Worm (Caenorhabditis elegans) whole organism, late embryonic: ENCODE measurements around the gene F54C9.14.

Experiments used
- F13H6.1 ChIP-seq: sonication (generic microtip); optimal IDR thresholded peaks from 2 replicates; lab custom pipeline; 2016; ENCODE audit warnings: missing genetic modification characterization, missing compliant biosample characterization
- ceh-30 ChIP-seq: fragments of 150-350 bp; optimal IDR thresholded peaks from 2 replicates; lab custom pipeline; 2014; ENCODE audit warnings: missing biosample characterization, missing genetic modification characterization
- hlh-13 ChIP-seq: fragments of 200-800 bp; sonication (Bioruptor generic); optimal IDR thresholded peaks from 2 replicates; lab custom pipeline; 2018; ENCODE audit warnings: mild to moderate bottlenecking, missing genetic modification characterization, missing compliant biosample characterization
- zip-5 ChIP-seq: sonication (generic microtip); optimal IDR thresholded peaks from 2 replicates; lab custom pipeline; 2016; ENCODE audit warnings: missing genetic modification characterization, missing compliant biosample characterization

ce11 chrII:8610585-8610984 lies 48.5 kb downstream of the F54C9.14 start:
- TF ChIP-seq ceh-30 (tag; lab: Kevin White, UChicago) (no peak), F13H6.1 (no peak), hlh-13 (GFP tag; lab: Kevin White, UChicago) (no peak), zip-5 (tag; lab: Kevin White, UChicago) (no peak)
